Worm (Caenorhabditis elegans) whole organism, late embryonic: Measurements from ENCODE around the gene abhd-12.

Experiments used
- F13H6.1 ChIP-seq: sonication (generic microtip); optimal IDR thresholded peaks from 2 replicates; lab custom pipeline; 2016; ENCODE audit warnings: missing genetic modification characterization, missing compliant biosample characterization
- ama-1 ChIP-seq: fragments of 150-350 bp; optimal IDR thresholded peaks from 2 replicates; lab custom pipeline; 2014
- ceh-31 ChIP-seq: sonication (generic microtip); optimal IDR thresholded peaks from 2 replicates; lab custom pipeline; 2016; ENCODE audit warnings: missing genetic modification characterization, missing compliant biosample characterization
- ceh-34 ChIP-seq: sonication (generic microtip); optimal IDR thresholded peaks from 2 replicates; lab custom pipeline; 2016; ENCODE audit warnings: mild to moderate bottlenecking, missing genetic modification characterization, missing compliant biosample characterization
- ceh-6 ChIP-seq: fragments of 200-800 bp; sonication (Bioruptor generic); optimal IDR thresholded peaks from 2 replicates; lab custom pipeline; 2018; ENCODE audit warnings: mild to moderate bottlenecking, missing genetic modification characterization, missing compliant biosample characterization
- nhr-11 ChIP-seq: fragments of 150-350 bp; optimal IDR thresholded peaks from 2 replicates; lab custom pipeline; 2014; ENCODE audit warnings: missing biosample characterization, missing genetic modification characterization
- pat-9 ChIP-seq: fragments of 200-800 bp; sonication (Bioruptor generic); optimal IDR thresholded peaks from 2 replicates; lab custom pipeline; 2018; ENCODE audit warnings: mild to moderate bottlenecking, missing genetic modification characterization, moderate library complexity, missing compliant biosample characterization
- ref-2 ChIP-seq: sonication (generic microtip); optimal IDR thresholded peaks from 2 replicates; lab custom pipeline; 2016; ENCODE audit warnings: missing genetic modification characterization, missing compliant biosample characterization
- rnt-1 ChIP-seq: sonication (generic microtip); optimal IDR thresholded peaks from 2 replicates; lab custom pipeline; 2016; ENCODE audit warnings: missing genetic modification characterization, missing compliant biosample characterization
- tbx-2 ChIP-seq: sonication (generic microtip); optimal IDR thresholded peaks from 2 replicates; lab custom pipeline; 2016; ENCODE audit warnings: missing genetic modification characterization, missing compliant biosample characterization
- unc-86 ChIP-seq: sonication (generic microtip); optimal IDR thresholded peaks from 2 replicates; lab custom pipeline; 2016; ENCODE audit warnings: missing genetic modification characterization, missing compliant biosample characterization

ce11 chrV:7940299-7940698, 43.4 kb upstream of the abhd-12 start, which contains the start of gene srt-53:
- TF ChIP-seq F13H6.1 (tag; lab: Kevin White, UChicago) (no peak), ref-2 (no peak), nhr-11 (tag; lab: Kevin White, UChicago) (no peak), rnt-1 (tag; lab: Kevin White, UChicago) (no peak), ceh-31 (tag; lab: Kevin White, UChicago) (no peak), pat-9 (tag; lab: Kevin White, UChicago) (no peak), ceh-34 (tag; lab: Kevin White, UChicago) (no peak), ama-1 (lab: Kevin White, UChicago) (no peak), unc-86 (tag; lab: Kevin White, UChicago) (no peak), tbx-2 (no peak), ceh-6 (GFP tag; lab: Kevin White, UChicago) (no peak)
